Worm (Caenorhabditis elegans) whole organism, midembryonic: ENCODE results near the gene fbxa-31.

Experiments
- T22C8.4 ChIP-seq: fragments of 200-800 bp; sonication (Bioruptor generic); IDR thresholded peaks from 2 replicates; pipeline ENCODE4 v1.3.6; 2022; ENCODE audit warnings: missing genetic modification characterization, missing compliant biosample characterization
- cog-1 ChIP-seq: sonication (generic microtip); optimal IDR thresholded peaks from 2 replicates; lab custom pipeline; 2016; ENCODE audit warnings: missing genetic modification characterization, missing compliant biosample characterization
- klf-2 ChIP-seq: fragments of 200-800 bp; sonication (Bioruptor generic); conservative IDR thresholded peaks from 2 replicates; pipeline ENCODE4 v1.3.6; 2022; ENCODE audit warnings: missing genetic modification reagents, missing genetic modification characterization, missing compliant biosample characterization
- med-1 ChIP-seq: sonication (generic microtip); optimal IDR thresholded peaks from 2 replicates; lab custom pipeline; 2017; ENCODE audit warnings: missing genetic modification characterization, mild to moderate bottlenecking, missing compliant biosample characterization, antibody characterized with exemption, missing genetic modification reagents; ENCODE audit not compliant: insufficient read depth
- ref-1 ChIP-seq: fragments of 200-800 bp; sonication (Bioruptor generic); conservative IDR thresholded peaks from 2 replicates; pipeline ENCODE4 v1.3.6; 2022; ENCODE audit warnings: missing genetic modification reagents, missing genetic modification characterization, missing compliant biosample characterization
- tab-1 ChIP-seq: fragments of 200-800 bp; sonication (Bioruptor generic); IDR thresholded peaks from 2 replicates; pipeline ENCODE4 v1.3.6; 2022; ENCODE audit warnings: missing genetic modification characterization, missing compliant biosample characterization
- ztf-23 ChIP-seq: fragments of 200-800 bp; sonication (Bioruptor generic); IDR thresholded peaks from 2 replicates; pipeline ENCODE4 v1.3.6; 2022; ENCODE audit warnings: missing genetic modification reagents, missing genetic modification characterization, missing compliant biosample characterization
- ztf-29 ChIP-seq: fragments of 200-800 bp; sonication (Bioruptor generic); IDR thresholded peaks from 2 replicates; pipeline ENCODE4 v1.3.6; 2022; ENCODE audit warnings: missing genetic modification reagents, missing genetic modification characterization, missing compliant biosample characterization

DNA sequence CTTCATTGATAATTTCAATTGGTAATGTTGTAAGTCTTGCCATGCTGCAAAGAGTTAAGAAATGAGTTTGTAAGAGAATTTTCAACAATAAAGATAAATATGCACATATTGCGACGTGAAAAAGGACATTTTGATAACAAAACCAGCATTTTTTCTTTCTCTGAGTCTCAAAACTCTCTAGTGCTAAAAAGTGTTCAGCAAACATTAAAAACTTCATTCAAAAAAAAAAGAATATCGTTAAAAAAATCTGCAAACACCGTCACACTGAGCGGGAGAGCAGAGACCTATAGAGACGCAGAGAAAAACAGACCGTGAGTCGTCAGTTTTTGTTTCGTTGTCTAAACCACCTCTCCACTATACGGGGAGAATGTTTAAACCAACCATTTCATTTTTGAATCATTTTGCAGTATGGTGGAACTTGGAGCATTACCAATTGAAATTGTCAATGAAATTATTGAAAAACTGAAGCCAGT lies 22.1 kb downstream of the fbxa-31 start, which contains the start of the genes fbxa-76 and fbxa-77:
- TF ChIP-seq tab-1 (GFP tag; lab: Robert Waterston, UW) (no peak), ref-1 (GFP tag; lab: Robert Waterston, UW) (no peak), klf-2 (GFP tag; lab: Robert Waterston, UW) (no peak), cog-1 (tag; lab: Kevin White, UChicago) (no peak), T22C8.4 (GFP tag; lab: Robert Waterston, UW) (no peak), ztf-23 (GFP tag; lab: Robert Waterston, UW) (no peak), med-1 (GFP tag; lab: Kevin White, UChicago) (no peak), ztf-29 (GFP tag; lab: Robert Waterston, UW) (no peak)
